Worm (Caenorhabditis elegans) whole organism, L4 larva: ENCODE measurements around the gene piit-1.

Source experiments
- F26F4.8 ChIP-seq: fragments of 200-800 bp; sonication (Bioruptor generic); conservative IDR thresholded peaks from 2 replicates; pipeline ENCODE4 v1.3.6; 2022; ENCODE audit warnings: missing genetic modification characterization, missing compliant biosample characterization
- F37D6.2 ChIP-seq: sonication (generic microtip); optimal IDR thresholded peaks from 2 replicates; lab custom pipeline; 2016; ENCODE audit warnings: mild to moderate bottlenecking, missing genetic modification characterization, missing compliant biosample characterization
- F49E8.2 ChIP-seq: sonication (generic microtip); optimal IDR thresholded peaks from 2 replicates; lab custom pipeline; 2016; ENCODE audit warnings: missing compliant biosample characterization, mild to moderate bottlenecking, missing genetic modification characterization, borderline replicate concordance
- R02D3.7 ChIP-seq: fragments of 150-350 bp; sonication (generic microtip); optimal IDR thresholded peaks from 3 replicates; lab custom pipeline; 2014; ENCODE audit warnings: missing biosample characterization, missing genetic modification characterization
- T20F7.1 ChIP-seq: fragments of 200-800 bp; sonication (Bioruptor generic); optimal IDR thresholded peaks from 2 replicates; lab custom pipeline; 2018; ENCODE audit warnings: mild to moderate bottlenecking, missing genetic modification characterization, missing compliant biosample characterization
- T26A8.4 ChIP-seq: fragments of 200-800 bp; sonication (Bioruptor generic); IDR thresholded peaks from 2 replicates; pipeline ENCODE4 v1.3.6; 2022; ENCODE audit warnings: missing genetic modification characterization, missing compliant biosample characterization
- aha-1 ChIP-seq: fragments of 150-350 bp; peaks from one replicate; lab custom pipeline; 2014; ENCODE audit warnings: missing biosample characterization, missing genetic modification characterization
- ama-1 ChIP-seq: fragments of 150-350 bp; optimal IDR thresholded peaks from 2 replicates; lab custom pipeline; 2014; ENCODE audit warnings: inconsistent platforms, mixed read lengths
- attf-4 ChIP-seq: sonication (generic microtip); optimal IDR thresholded peaks from 3 replicates; lab custom pipeline; 2017; ENCODE audit warnings: missing biosample characterization, missing genetic modification characterization
- ceh-20 ChIP-seq: fragments of 200-800 bp; sonication (Bioruptor generic); IDR thresholded peaks from 2 replicates; pipeline ENCODE4 v1.3.6; 2022; ENCODE audit warnings: missing genetic modification reagents, missing genetic modification characterization, missing compliant biosample characterization
- ceh-32 ChIP-seq: sonication (generic microtip); optimal IDR thresholded peaks from 2 replicates; lab custom pipeline; 2016; ENCODE audit warnings: mild to moderate bottlenecking, missing genetic modification characterization, missing compliant biosample characterization; ENCODE audit not compliant: poor library complexity
- ceh-44 ChIP-seq: fragments of 200-800 bp; sonication (Bioruptor generic); IDR thresholded peaks from 2 replicates; pipeline ENCODE4 v1.3.6; 2022; ENCODE audit warnings: missing genetic modification reagents, missing genetic modification characterization, missing compliant biosample characterization
- ceh-82 ChIP-seq: sonication (generic microtip); optimal IDR thresholded peaks from 2 replicates; lab custom pipeline; 2017; ENCODE audit warnings: missing biosample characterization, missing genetic modification characterization
- ctbp-1 ChIP-seq: fragments of 200-800 bp; sonication (Bioruptor generic); IDR thresholded peaks from 2 replicates; pipeline ENCODE4 v1.3.6; 2022; ENCODE audit warnings: missing genetic modification reagents, missing genetic modification characterization, missing compliant biosample characterization
- daf-16 ChIP-seq, 3 experiments: sonication (generic microtip); optimal IDR thresholded peaks; 2 replicates each; lab custom pipeline; 2016 to 2017; ENCODE audit warnings: missing genetic modification characterization in 3 of 3, missing genetic modification reagents in 3 of 3, mild to moderate bottlenecking in 2 of 3, missing compliant biosample characterization in 2 of 3, missing biosample characterization in 1 of 3, moderate library complexity in 1 of 3
- daf-19 ChIP-seq: fragments of 200-800 bp; sonication (Bioruptor generic); conservative IDR thresholded peaks from 2 replicates; pipeline ENCODE4 v1.3.6; 2022; ENCODE audit warnings: missing genetic modification characterization, missing compliant biosample characterization
- dmd-8 ChIP-seq: fragments of 200-800 bp; sonication (Bioruptor generic); IDR thresholded peaks from 2 replicates; pipeline ENCODE4 v1.3.6; 2022; ENCODE audit warnings: missing genetic modification characterization, missing compliant biosample characterization
- dpl-1 ChIP-seq: fragments of 150-350 bp; optimal IDR thresholded peaks from 2 replicates; lab custom pipeline; 2014; ENCODE audit warnings: missing biosample characterization, missing genetic modification reagents, missing genetic modification characterization
- duxl-1 ChIP-seq: sonication (generic microtip); optimal IDR thresholded peaks from 2 replicates; lab custom pipeline; 2016; ENCODE audit warnings: mild to moderate bottlenecking, missing genetic modification characterization, moderate library complexity, missing compliant biosample characterization; ENCODE audit not compliant: poor library complexity
- dve-1 ChIP-seq: sonication (generic microtip); optimal IDR thresholded peaks from 2 replicates; lab custom pipeline; 2017; ENCODE audit warnings: antibody characterized with exemption, mild to moderate bottlenecking, missing genetic modification characterization, missing compliant biosample characterization; ENCODE audit not compliant: insufficient read depth
- egl-43 ChIP-seq: fragments of 200-800 bp; sonication (Bioruptor generic); IDR thresholded peaks from 2 replicates; pipeline ENCODE4 v1.3.6; 2022; ENCODE audit warnings: missing genetic modification reagents, missing genetic modification characterization, missing compliant biosample characterization
- fkh-10 ChIP-seq: fragments of 150-350 bp; optimal IDR thresholded peaks from 2 replicates; lab custom pipeline; 2014; ENCODE audit warnings: missing biosample characterization, missing genetic modification reagents, missing genetic modification characterization
- gei-8 ChIP-seq: fragments of 200-800 bp; sonication (Bioruptor generic); optimal IDR thresholded peaks from 2 replicates; lab custom pipeline; 2018; ENCODE audit warnings: mild to moderate bottlenecking, missing genetic modification characterization, missing compliant biosample characterization
- lim-7 ChIP-seq: fragments of 200-800 bp; sonication (Bioruptor generic); IDR thresholded peaks from 2 replicates; pipeline ENCODE4 v1.3.6; 2022; ENCODE audit warnings: missing genetic modification characterization, missing compliant biosample characterization
- lin-1 ChIP-seq: fragments of 200-800 bp; sonication (Bioruptor generic); IDR thresholded peaks from 2 replicates; pipeline ENCODE4 v1.3.6; 2022; ENCODE audit warnings: missing genetic modification reagents, missing genetic modification characterization, missing compliant biosample characterization
- lin-13 ChIP-seq: fragments of 150-350 bp; optimal IDR thresholded peaks from 2 replicates; lab custom pipeline; 2014; ENCODE audit warnings: missing biosample characterization, missing genetic modification reagents, missing genetic modification characterization
- lin-38 ChIP-seq: fragments of 200-800 bp; sonication (Bioruptor generic); IDR thresholded peaks from 2 replicates; pipeline ENCODE4 v1.3.6; 2022; ENCODE audit warnings: missing genetic modification reagents, missing genetic modification characterization, missing compliant biosample characterization
- madf-5 ChIP-seq, 2 experiments: fragments of 200-800 bp; sonication (Bioruptor generic); IDR thresholded peaks; 2 replicates each; pipeline ENCODE4 v1.3.6; 2022; ENCODE audit warnings: missing compliant biosample characterization in 2 of 2, missing genetic modification characterization in 2 of 2
- mdl-1 ChIP-seq, 2 experiments: fragments of 150-350 bp in 1 of 2; sonication (generic microtip) in 1 of 2; optimal IDR thresholded peaks; 2 replicates each; lab custom pipeline; 2014 to 2017; ENCODE audit warnings: missing biosample characterization in 2 of 2, missing genetic modification characterization in 2 of 2
- mep-1 ChIP-seq: fragments of 150-350 bp; sonication (generic microtip); optimal IDR thresholded peaks from 3 replicates; lab custom pipeline; 2014; ENCODE audit warnings: missing biosample characterization, missing genetic modification characterization
- mxl-2 ChIP-seq: fragments of 200-800 bp; sonication (Bioruptor generic); conservative IDR thresholded peaks from 2 replicates; pipeline ENCODE4 v1.3.6; 2022; ENCODE audit warnings: missing genetic modification reagents, missing genetic modification characterization, missing compliant biosample characterization
- mxl-3 ChIP-seq: fragments of 200-800 bp; sonication (Bioruptor generic); optimal IDR thresholded peaks from 2 replicates; lab custom pipeline; 2018; ENCODE audit warnings: mild to moderate bottlenecking, missing genetic modification characterization, missing compliant biosample characterization
- nhr-10 ChIP-seq: fragments of 150-350 bp; optimal IDR thresholded peaks from 2 replicates; lab custom pipeline; 2014; ENCODE audit warnings: missing biosample characterization, missing genetic modification characterization
- nhr-102 ChIP-seq: sonication (generic microtip); optimal IDR thresholded peaks from 2 replicates; lab custom pipeline; 2016; ENCODE audit warnings: mild to moderate bottlenecking, missing genetic modification characterization, moderate library complexity, missing compliant biosample characterization
- nhr-11 ChIP-seq: fragments of 150-350 bp; optimal IDR thresholded peaks from 2 replicates; lab custom pipeline; 2014; ENCODE audit warnings: missing biosample characterization, missing genetic modification characterization
- nhr-25 ChIP-seq: sonication (generic microtip); optimal IDR thresholded peaks from 2 replicates; lab custom pipeline; 2017; ENCODE audit warnings: missing genetic modification characterization, mild to moderate bottlenecking, missing compliant biosample characterization, antibody characterized with exemption, moderate library complexity, borderline replicate concordance; ENCODE audit not compliant: insufficient read depth
- nhr-41 ChIP-seq: fragments of 200-800 bp; sonication (Bioruptor generic); IDR thresholded peaks from 2 replicates; pipeline ENCODE4 v1.3.6; 2022; ENCODE audit warnings: missing genetic modification reagents, missing genetic modification characterization, missing compliant biosample characterization
- nhr-6 ChIP-seq: fragments of 150-350 bp; optimal IDR thresholded peaks from 2 replicates; lab custom pipeline; 2014; ENCODE audit warnings: missing biosample characterization, missing genetic modification characterization
- pha-4 ChIP-seq, 2 experiments: fragments of 150-350 bp in 1 of 2; fragments of 200-800 bp in 1 of 2; sonication (Bioruptor generic) in 1 of 2; IDR thresholded peaks in 1 of 2; optimal IDR thresholded peaks in 1 of 2; 2 replicates each; pipeline versions ENCODE4 v1.3.6 to Lab custom; 2014 to 2022; ENCODE audit warnings: missing genetic modification characterization in 2 of 2, missing genetic modification reagents in 2 of 2, missing biosample characterization in 1 of 2, missing compliant biosample characterization in 1 of 2
- php-3 ChIP-seq: fragments of 200-800 bp; sonication (Bioruptor generic); IDR thresholded peaks from 2 replicates; pipeline ENCODE4 v1.3.6; 2022; ENCODE audit warnings: missing genetic modification reagents, missing genetic modification characterization, missing compliant biosample characterization
- saeg-2 ChIP-seq: fragments of 200-800 bp; sonication (Bioruptor generic); IDR thresholded peaks from 2 replicates; pipeline ENCODE4 v1.3.6; 2022; ENCODE audit warnings: missing genetic modification reagents, missing genetic modification characterization, missing compliant biosample characterization
- set-16 ChIP-seq: fragments of 200-800 bp; sonication (Bioruptor generic); IDR thresholded peaks from 2 replicates; pipeline ENCODE4 v1.3.6; 2022; ENCODE audit warnings: missing genetic modification reagents, missing genetic modification characterization, missing compliant biosample characterization
- skn-1 ChIP-seq: fragments of 150-350 bp; optimal IDR thresholded peaks from 2 replicates; lab custom pipeline; 2014; ENCODE audit warnings: missing biosample characterization, missing genetic modification characterization
- snpc-1.2 ChIP-seq: fragments of 200-800 bp; sonication (Bioruptor generic); IDR thresholded peaks from 2 replicates; pipeline ENCODE4 v1.3.6; 2022; ENCODE audit warnings: missing genetic modification reagents, missing genetic modification characterization, missing compliant biosample characterization
- snpc-4 ChIP-seq: fragments of 150-350 bp; optimal IDR thresholded peaks from 2 replicates; lab custom pipeline; 2014; ENCODE audit warnings: missing biosample characterization, missing genetic modification characterization
- unc-130 ChIP-seq: sonication (generic microtip); optimal IDR thresholded peaks from 2 replicates; lab custom pipeline; 2016; ENCODE audit warnings: missing genetic modification reagents, missing genetic modification characterization, missing compliant biosample characterization
- zag-1 ChIP-seq: fragments of 150-350 bp; optimal IDR thresholded peaks from 2 replicates; lab custom pipeline; 2014; ENCODE audit warnings: missing biosample characterization, missing genetic modification characterization
- zfp-2 ChIP-seq: sonication (generic microtip); optimal IDR thresholded peaks from 2 replicates; lab custom pipeline; 2016; ENCODE audit warnings: mild to moderate bottlenecking, missing genetic modification characterization, missing compliant biosample characterization
- ztf-7 ChIP-seq: fragments of 150-350 bp; optimal IDR thresholded peaks from 2 replicates; lab custom pipeline; 2014; ENCODE audit warnings: missing biosample characterization, missing genetic modification characterization

piit-1 gene

ce11 chrV:11572803-11573490, 37.0 kb downstream of the piit-1 start, which contains the start of the genes H12C20.7 and nhr-68 (continued):
- TF ChIP-seq mxl-2 (peak; percentile 75), ceh-20 (GFP tag; lab: Robert Waterston, UW) (peak; percentile 94), pha-4 (GFP tag; IDR thresholded peaks at IDR 0.05; lab: Robert Waterston, UW) (peak; percentile 73), pha-4 (tag; optimal IDR thresholded peaks at IDR 0.05; lab: Kevin White, UChicago) (no peak), nhr-6 (tag; lab: Kevin White, UChicago) (peak; percentile 48), set-16 (GFP tag; lab: Robert Waterston, UW) (no peak), gei-8 (GFP tag; lab: Kevin White, UChicago) (peak; percentile 98), saeg-2 (GFP tag; lab: Robert Waterston, UW) (peak; percentile 96), madf-5 (GFP tag; IDR thresholded peaks at IDR 0.05; lab: Robert Waterston, UW) (no peak), daf-16 (GFP tag; optimal IDR thresholded peaks at IDR 0.05; lab: Kevin White, UChicago) (peak; percentile 95), daf-16 (tag; optimal IDR thresholded peaks at IDR 0.05; lab: Kevin White, UChicago) (peak; percentile 100), F26F4.8 (GFP tag; lab: Robert Waterston, UW) (no peak), lim-7 (GFP tag; lab: Robert Waterston, UW) (no peak), R02D3.7 (tag; lab: Kevin White, UChicago) (no peak), ztf-7 (tag; lab: Kevin White, UChicago) (peak; percentile 72), ama-1 (lab: Kevin White, UChicago) (no peak), zag-1 (tag; lab: Kevin White, UChicago) (no peak), aha-1 (peak; percentile 99), fkh-10 (GFP tag; lab: Kevin White, UChicago) (no peak), T26A8.4 (GFP tag; lab: Robert Waterston, UW) (peak; percentile 89), ctbp-1 (GFP tag; lab: Robert Waterston, UW) (peak; percentile 70), nhr-11 (peak; percentile 50), zfp-2 (no peak), attf-4 (tag; lab: Kevin White, UChicago) (no peak), lin-13 (GFP tag; lab: Kevin White, UChicago) (peak; percentile 70), nhr-10 (tag; lab: Kevin White, UChicago) (peak; percentile 99), egl-43 (no peak), unc-130 (GFP tag; lab: Kevin White, UChicago) (no peak), nhr-102 (peak; percentile 97), lin-1 (GFP tag; lab: Robert Waterston, UW) (peak; percentile 96), mep-1 (tag; lab: Kevin White, UChicago) (peak; percentile 85), ceh-82 (tag; lab: Kevin White, UChicago) (no peak), dpl-1 (GFP tag; lab: Kevin White, UChicago) (peak; percentile 65), nhr-25 (tag; lab: Kevin White, UChicago) (peak; percentile 55), lin-38 (GFP tag; lab: Robert Waterston, UW) (peak; percentile 62), ceh-32 (tag; lab: Kevin White, UChicago) (no peak), snpc-1.2 (GFP tag; lab: Robert Waterston, UW) (no peak), mxl-3 (GFP tag; lab: Kevin White, UChicago) (peak; percentile 100), T20F7.1 (GFP tag; lab: Kevin White, UChicago) (peak; percentile 84), dmd-8 (0 out of 2 replicates have a peak, but pooled peaks have one; percentile 26), nhr-41 (GFP tag; lab: Robert Waterston, UW) (peak; percentile 86), dve-1 (tag; lab: Kevin White, UChicago) (peak; percentile 99), ceh-44 (GFP tag; lab: Robert Waterston, UW) (no peak), snpc-4 (tag; lab: Kevin White, UChicago) (no peak), php-3 (peak; percentile 97), duxl-1 (tag; lab: Kevin White, UChicago) (peak; percentile 90), mdl-1 (tag; optimal IDR thresholded peaks at IDR 0.05; lab: Kevin White, UChicago) (peak; percentile 38 to 98), daf-19 (GFP tag; lab: Robert Waterston, UW) (0 out of 2 replicates have a peak, but pooled peaks have one; percentile 40), F37D6.2 (tag; lab: Kevin White, UChicago) (no peak), skn-1 (tag; lab: Kevin White, UChicago) (no peak), F49E8.2 (no peak)
